Fruit fly (Drosophila melanogaster) whole organism, embryonic: ENCODE measurements around the gene isoQC.

Experiments
- Awh ChIP-seq: fragments of 200-800 bp; sonication (Bioruptor generic); IDR thresholded peaks from 2 replicates; pipeline ENCODE4, ENCODE4 v1.3.6; 2022; ENCODE audit warnings: missing biosample characterization, missing genetic modification characterization
- C15 ChIP-seq: fragments of 200-800 bp; sonication (Bioruptor generic); IDR thresholded peaks from 3 replicates; pipeline ENCODE4 v1.3.6; 2022; ENCODE audit warnings: missing biosample characterization, missing genetic modification characterization
- CG1024 ChIP-seq: fragments of 200-800 bp; sonication (Bioruptor generic); IDR thresholded peaks from 2 replicates; pipeline ENCODE4 v1.3.6; 2022; ENCODE audit warnings: missing biosample characterization, missing genetic modification characterization
- CG11504 ChIP-seq: fragments of 200-800 bp; sonication (Bioruptor generic); optimal IDR thresholded peaks from 3 replicates; lab custom pipeline; 2019; ENCODE audit warnings: missing biosample characterization, mild to moderate bottlenecking, missing genetic modification characterization, moderate library complexity
- CG11723 ChIP-seq: fragments of 200-800 bp; sonication (Bioruptor generic); optimal IDR thresholded peaks from 2 replicates; lab custom pipeline; 2017; ENCODE audit warnings: missing biosample characterization, mild to moderate bottlenecking, missing genetic modification characterization
- CG1603 ChIP-seq: fragments of 200-800 bp; sonication (Bioruptor generic); optimal IDR thresholded peaks from 2 replicates; lab custom pipeline; 2019; ENCODE audit warnings: missing biosample characterization, mild to moderate bottlenecking, missing genetic modification characterization, moderate library complexity
- CG16863 ChIP-seq: fragments of 200-800 bp; sonication (Bioruptor generic); optimal IDR thresholded peaks from 3 replicates; lab custom pipeline; 2016; ENCODE audit warnings: missing biosample characterization, missing genetic modification characterization
- CG1832 ChIP-seq: fragments of 200-800 bp; sonication (Bioruptor generic); optimal IDR thresholded peaks from 2 replicates; lab custom pipeline; 2017; ENCODE audit warnings: missing biosample characterization, mild to moderate bottlenecking, missing genetic modification characterization, inconsistent platforms
- CG2116 ChIP-seq: fragments of 200-800 bp; sonication (Bioruptor generic); optimal IDR thresholded peaks from 3 replicates; lab custom pipeline; 2018; ENCODE audit warnings: missing biosample characterization, mild to moderate bottlenecking, missing genetic modification characterization
- CG2120 ChIP-seq: fragments of 200-800 bp; sonication (Bioruptor generic); optimal IDR thresholded peaks from 3 replicates; lab custom pipeline; 2016; ENCODE audit warnings: missing biosample characterization, missing genetic modification characterization
- CG3407 ChIP-seq: fragments of 200-800 bp; sonication (Bioruptor generic); optimal IDR thresholded peaks from 2 replicates; lab custom pipeline; 2018; ENCODE audit warnings: missing biosample characterization, mild to moderate bottlenecking, missing genetic modification characterization
- CG34376 ChIP-seq: fragments of 200-800 bp; sonication (Bioruptor generic); optimal IDR thresholded peaks from 2 replicates; lab custom pipeline; 2018; ENCODE audit warnings: missing biosample characterization, mild to moderate bottlenecking, missing genetic modification characterization
- CG6813 ChIP-seq: fragments of 200-800 bp; sonication (Bioruptor generic); optimal IDR thresholded peaks from 2 replicates; lab custom pipeline; 2017; ENCODE audit warnings: missing biosample characterization, missing genetic modification characterization, mild to moderate bottlenecking, moderate library complexity, missing genetic modification reagents
- CG6854 ChIP-seq: fragments of 200-800 bp; sonication (Bioruptor generic); optimal IDR thresholded peaks from 3 replicates; lab custom pipeline; 2017; ENCODE audit warnings: missing biosample characterization, mild to moderate bottlenecking, missing genetic modification characterization
- CG7556 ChIP-seq: fragments of 200-800 bp; sonication (Bioruptor generic); optimal IDR thresholded peaks from 2 replicates; lab custom pipeline; 2017; ENCODE audit warnings: missing biosample characterization, mild to moderate bottlenecking, missing genetic modification characterization
- CG8290 ChIP-seq, 3 experiments: fragments of 200-800 bp; sonication (Bioruptor generic); optimal IDR thresholded peaks; 2 replicates each; lab custom pipeline; 2016 to 2019; ENCODE audit warnings: missing biosample characterization in 3 of 3, missing genetic modification characterization in 3 of 3, mild to moderate bottlenecking in 2 of 3, moderate library complexity in 1 of 3
- CG8388 ChIP-seq: fragments of 200-800 bp; sonication (Bioruptor generic); optimal IDR thresholded peaks from 2 replicates; lab custom pipeline; 2019; ENCODE audit warnings: missing biosample characterization, mild to moderate bottlenecking, missing genetic modification characterization, moderate library complexity
- CG9797 ChIP-seq: fragments of 200-800 bp; sonication (Bioruptor generic); optimal IDR thresholded peaks from 3 replicates; lab custom pipeline; 2018; ENCODE audit warnings: missing biosample characterization, mild to moderate bottlenecking, missing genetic modification characterization
- Dll ChIP-seq: fragments of 200-800 bp; sonication (Bioruptor generic); IDR thresholded peaks from 4 replicates; pipeline ENCODE4 v1.3.6; 2022; ENCODE audit warnings: missing biosample characterization, missing genetic modification characterization; ENCODE audit not compliant: partially characterized antibody
- Dp ChIP-seq: fragments of 200-800 bp; sonication (Bioruptor generic); optimal IDR thresholded peaks from 2 replicates; lab custom pipeline; 2018; ENCODE audit warnings: missing biosample characterization, mild to moderate bottlenecking, missing genetic modification characterization, moderate library complexity
- Drgx ChIP-seq: fragments of 200-800 bp; sonication (Bioruptor generic); IDR thresholded peaks from 2 replicates; pipeline ENCODE4 v1.3.6; 2022; ENCODE audit warnings: missing biosample characterization, missing genetic modification characterization
- Ets65A ChIP-seq: fragments of 200-800 bp; sonication (Bioruptor generic); peaks from one replicate; lab custom pipeline; 2016; ENCODE audit warnings: missing biosample characterization, missing genetic modification characterization
- Fer2 ChIP-seq: fragments of 200-800 bp; sonication (Bioruptor generic); optimal IDR thresholded peaks from 2 replicates; lab custom pipeline; 2018; ENCODE audit warnings: missing biosample characterization, mild to moderate bottlenecking, missing genetic modification characterization, moderate library complexity
- GATAe ChIP-seq: fragments of 200-800 bp; sonication (Bioruptor generic); conservative IDR thresholded peaks from 2 replicates; pipeline ENCODE4 v1.3.6; 2022; ENCODE audit warnings: missing biosample characterization, missing genetic modification characterization
- H15 ChIP-seq: fragments of 200-800 bp; sonication (Bioruptor generic); IDR thresholded peaks from 3 replicates; pipeline ENCODE4 v1.3.6; 2022; ENCODE audit warnings: missing biosample characterization, missing genetic modification characterization
- HmgD ChIP-seq: fragments of 200-800 bp; sonication (Bioruptor generic); optimal IDR thresholded peaks from 3 replicates; lab custom pipeline; 2016; ENCODE audit warnings: missing biosample characterization, missing genetic modification characterization
- Lim3 ChIP-seq: fragments of 200-800 bp; sonication (Bioruptor generic); IDR thresholded peaks from 2 replicates; pipeline ENCODE4 v1.3.6; 2022; ENCODE audit warnings: missing biosample characterization, missing genetic modification characterization
- MTF-1 ChIP-seq: fragments of 200-800 bp; sonication (Bioruptor generic); optimal IDR thresholded peaks from 2 replicates; lab custom pipeline; 2018; ENCODE audit warnings: missing biosample characterization, mild to moderate bottlenecking, missing genetic modification characterization, borderline replicate concordance
- Mad ChIP-seq: fragments of 200-800 bp; sonication (Bioruptor generic); optimal IDR thresholded peaks from 2 replicates; lab custom pipeline; 2016; ENCODE audit warnings: missing biosample characterization, missing genetic modification characterization
- NFAT ChIP-seq: fragments of 200-800 bp; sonication (Bioruptor generic); IDR thresholded peaks from 2 replicates; pipeline ENCODE4 v1.3.6; 2022; ENCODE audit warnings: missing biosample characterization, missing genetic modification characterization
- Sox102F ChIP-seq: fragments of 200-800 bp; sonication (Bioruptor generic); optimal IDR thresholded peaks from 2 replicates; lab custom pipeline; 2018; ENCODE audit warnings: missing biosample characterization, mild to moderate bottlenecking, missing genetic modification characterization, moderate library complexity
- Spps ChIP-seq: fragments of 200-800 bp; sonication (Bioruptor generic); optimal IDR thresholded peaks from 2 replicates; lab custom pipeline; 2018; ENCODE audit warnings: missing biosample characterization, mild to moderate bottlenecking, missing genetic modification characterization
- YL-1 ChIP-seq: fragments of 200-800 bp; sonication (Bioruptor generic); optimal IDR thresholded peaks from 3 replicates; lab custom pipeline; 2017; ENCODE audit warnings: missing biosample characterization, mild to moderate bottlenecking, missing genetic modification characterization
- cg ChIP-seq: fragments of 200-800 bp; sonication (Bioruptor generic); optimal IDR thresholded peaks from 3 replicates; lab custom pipeline; 2019; ENCODE audit warnings: missing biosample characterization, mild to moderate bottlenecking, missing genetic modification characterization, moderate library complexity
- crol ChIP-seq: fragments of 200-800 bp; sonication (Bioruptor generic); IDR thresholded peaks from 2 replicates; pipeline ENCODE4 v1.3.6; 2022; ENCODE audit warnings: missing biosample characterization, missing genetic modification characterization
- dan ChIP-seq: fragments of 200-800 bp; sonication (Bioruptor generic); IDR thresholded peaks from 2 replicates; pipeline ENCODE4 v1.3.6; 2022; ENCODE audit warnings: missing biosample characterization, missing genetic modification characterization
- ewg ChIP-seq: fragments of 200-800 bp; sonication (Bioruptor generic); optimal IDR thresholded peaks from 3 replicates; lab custom pipeline; 2017; ENCODE audit warnings: mild to moderate bottlenecking, missing biosample characterization, missing genetic modification reagents, missing genetic modification characterization
- ftz-f1 ChIP-seq: fragments of 200-800 bp; sonication (Bioruptor generic); optimal IDR thresholded peaks from 2 replicates; lab custom pipeline; 2016; ENCODE audit warnings: missing biosample characterization, missing genetic modification characterization
- ind ChIP-seq: fragments of 200-800 bp; sonication (Bioruptor generic); optimal IDR thresholded peaks from 3 replicates; lab custom pipeline; 2016; ENCODE audit warnings: missing biosample characterization, missing genetic modification characterization
- nerfin-2 ChIP-seq: fragments of 200-800 bp; sonication (Bioruptor generic); IDR thresholded peaks from 2 replicates; pipeline ENCODE4 v1.3.6; 2022; ENCODE audit warnings: missing biosample characterization, missing genetic modification characterization; ENCODE audit not compliant: partially characterized antibody
- org-1 ChIP-seq: fragments of 200-800 bp; sonication (Bioruptor generic); optimal IDR thresholded peaks from 2 replicates; lab custom pipeline; 2017; ENCODE audit warnings: missing biosample characterization, missing genetic modification characterization
- pita ChIP-seq: fragments of 200-800 bp; sonication (Bioruptor generic); optimal IDR thresholded peaks from 2 replicates; lab custom pipeline; 2017; ENCODE audit warnings: missing biosample characterization, mild to moderate bottlenecking, missing genetic modification characterization
- prd ChIP-seq, 3 experiments: fragments of >200 bp in 2 of 3; fragments of 200-800 bp in 1 of 3; sonication (Bioruptor generic) in 1 of 3; optimal IDR thresholded peaks in 2 of 3; IDR thresholded peaks in 1 of 3; 2 replicates in 2 of 3; 3 replicates in 1 of 3; pipeline versions ENCODE4 v1.3.6 to Lab custom; 2017 to 2022; ENCODE audit warnings: missing biosample characterization in 1 of 3, missing genetic modification characterization in 1 of 3
- row ChIP-seq: fragments of 200-800 bp; sonication (Bioruptor generic); IDR thresholded peaks from 3 replicates; pipeline ENCODE4 v1.3.6; 2022; ENCODE audit warnings: missing biosample characterization, missing genetic modification characterization
- sd ChIP-seq: fragments of 200-800 bp; sonication (Bioruptor generic); optimal IDR thresholded peaks from 3 replicates; lab custom pipeline; 2018; ENCODE audit warnings: missing biosample characterization, mild to moderate bottlenecking, missing genetic modification characterization, moderate library complexity
- slou ChIP-seq: fragments of 200-800 bp; sonication (Bioruptor generic); optimal IDR thresholded peaks from 3 replicates; lab custom pipeline; 2016; ENCODE audit warnings: missing biosample characterization, missing genetic modification characterization
- sug ChIP-seq: fragments of 200-800 bp; optimal IDR thresholded peaks from 2 replicates; lab custom pipeline; 2019; ENCODE audit warnings: missing biosample characterization, mild to moderate bottlenecking, missing genetic modification characterization, moderate library complexity
- trh ChIP-seq: fragments of 200-800 bp; sonication (Bioruptor generic); optimal IDR thresholded peaks from 2 replicates; lab custom pipeline; 2016; ENCODE audit warnings: missing biosample characterization, missing genetic modification characterization
- usp ChIP-seq: fragments of >200 bp; optimal IDR thresholded peaks from 2 replicates; lab custom pipeline; 2017; ENCODE audit warnings: missing biosample characterization, missing genetic modification characterization
- z ChIP-seq: fragments of 200-800 bp; sonication (Bioruptor generic); IDR thresholded peaks from 3 replicates; pipeline ENCODE4 v1.3.6; 2022; ENCODE audit warnings: missing biosample characterization, missing genetic modification characterization

isoQC gene

DNA sequence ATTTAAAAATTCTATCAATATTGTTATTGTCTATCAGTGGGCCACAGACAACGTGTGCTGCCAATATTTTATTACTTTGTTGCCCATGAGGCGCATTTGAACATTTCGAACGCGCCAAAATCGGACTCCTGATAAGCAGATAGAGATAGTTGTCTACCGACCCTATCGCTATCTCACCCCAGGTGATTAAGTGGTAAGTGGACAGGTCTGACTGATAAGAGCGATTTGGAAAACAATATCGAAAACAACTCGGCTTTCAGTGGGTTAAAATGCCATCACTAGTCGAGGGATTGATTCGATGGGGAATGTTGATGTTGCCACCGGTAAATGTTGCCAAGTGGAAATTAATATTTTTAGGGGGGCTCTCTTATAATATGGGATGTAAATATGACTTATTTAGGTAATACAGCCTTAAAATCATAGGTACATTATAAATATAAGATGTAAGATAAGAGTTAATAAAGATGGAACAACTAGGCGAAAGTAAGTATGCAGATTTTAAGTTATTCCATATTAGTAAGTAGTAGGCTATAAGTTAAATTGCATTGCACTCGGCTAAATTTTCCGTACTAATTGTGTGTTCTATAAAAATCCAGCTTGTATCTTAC, 17.4 kb downstream of the isoQC start, which contains the start of gene ND-39 (continued):
- peak; percentile 98 for TF ChIP-seq GATAe (GFP tag; lab: Robert Waterston, UW)
- 0 out of 4 replicates have a peak, but pooled peaks have one; percentile 10 for TF ChIP-seq Dll (GFP tag; lab: Robert Waterston, UW)
- TF ChIP-seq CG2116 (GFP tag; lab: Kevin White, UChicago): peak; percentile 93
- no peak for TF ChIP-seq CG8290 (GFP tag; optimal IDR thresholded peaks at IDR 0.05; lab: Kevin White, UChicago)
- TF ChIP-seq CG8290 (tag; optimal IDR thresholded peaks at IDR 0.05; lab: Kevin White, UChicago): peak in 1 of 2 experiments; percentile 29
- no peak for TF ChIP-seq H15 (GFP tag; lab: Robert Waterston, UW)
- TF ChIP-seq CG7556 (GFP tag; lab: Kevin White, UChicago): no peak
- TF ChIP-seq CG1603 (tag; lab: Kevin White, UChicago): peak; percentile 1
- no peak for TF ChIP-seq Mad (GFP tag; lab: Kevin White, UChicago)
- no peak for TF ChIP-seq CG9797 (GFP tag; lab: Kevin White, UChicago)
- no peak for TF ChIP-seq MTF-1 (GFP tag; lab: Kevin White, UChicago)
- TF ChIP-seq CG8388: no peak
- no peak for TF ChIP-seq pita (GFP tag; lab: Kevin White, UChicago)
- TF ChIP-seq z: no peak
- no peak for TF ChIP-seq ind (GFP tag; lab: Kevin White, UChicago)
- peak; percentile 65 for TF ChIP-seq Dp (GFP tag; lab: Kevin White, UChicago)
- no peak for TF ChIP-seq prd (optimal IDR thresholded peaks at IDR 0.05; lab: Kevin White, UChicago)
- TF ChIP-seq prd (GFP tag; IDR thresholded peaks at IDR 0.05; lab: Robert Waterston, UW): no peak
- no peak for TF ChIP-seq Fer2 (tag; lab: Kevin White, UChicago)
- TF ChIP-seq trh (GFP tag; lab: Kevin White, UChicago): no peak
- TF ChIP-seq cg: no peak
- TF ChIP-seq nerfin-2 (GFP tag; lab: Robert Waterston, UW): no peak
- no peak for TF ChIP-seq CG11723 (GFP tag; lab: Kevin White, UChicago)
- no peak for TF ChIP-seq CG6813
- no peak for TF ChIP-seq slou (GFP tag; lab: Kevin White, UChicago)
- TF ChIP-seq HmgD: no peak
- TF ChIP-seq CG16863 (GFP tag; lab: Kevin White, UChicago): no peak
- peak; percentile 34; the same call in 1 of the 3 replicates for TF ChIP-seq row (GFP tag; lab: Robert Waterston, UW)
- TF ChIP-seq sug (tag; lab: Kevin White, UChicago): peak; percentile 63
- no peak for TF ChIP-seq crol (GFP tag; lab: Robert Waterston, UW)
- TF ChIP-seq ftz-f1 (GFP tag; lab: Kevin White, UChicago): no peak
- TF ChIP-seq Ets65A (GFP tag; lab: Kevin White, UChicago): no peak
- peak; percentile 100 for TF ChIP-seq CG11504 (tag; lab: Kevin White, UChicago)
- no peak for TF ChIP-seq ewg (GFP tag; lab: Kevin White, UChicago)
- no peak for TF ChIP-seq CG2120 (GFP tag; lab: Kevin White, UChicago)
- TF ChIP-seq Awh (GFP tag; lab: Robert Waterston, UW): no peak
- TF ChIP-seq YL-1 (GFP tag; lab: Kevin White, UChicago): no peak
- TF ChIP-seq NFAT: no peak
- TF ChIP-seq dan: no peak
- TF ChIP-seq CG6854 (GFP tag; lab: Kevin White, UChicago): no peak
- peak; percentile 23 for TF ChIP-seq CG1832 (GFP tag; lab: Kevin White, UChicago)
- TF ChIP-seq sd: peak; percentile 17
- no peak for TF ChIP-seq Sox102F (GFP tag; lab: Kevin White, UChicago)
- no peak for TF ChIP-seq org-1 (GFP tag; lab: Kevin White, UChicago)
- TF ChIP-seq CG3407 (GFP tag; lab: Kevin White, UChicago): no peak
- TF ChIP-seq Drgx (GFP tag; lab: Robert Waterston, UW): no peak
- no peak for TF ChIP-seq usp
- TF ChIP-seq CG1024 (GFP tag; lab: Robert Waterston, UW): no peak
- TF ChIP-seq Spps: no peak
- peak; percentile 35 for TF ChIP-seq CG34376
- TF ChIP-seq Lim3 (GFP tag; lab: Robert Waterston, UW): no peak
- no peak for TF ChIP-seq C15 (GFP tag; lab: Robert Waterston, UW)
